Worm (Caenorhabditis elegans) whole organism, young adult: ENCODE results near the gene C04E6.8.

ENCODE experiments used
- C06A6.2 ChIP-seq: fragments of 200-800 bp; sonication (Bioruptor generic); conservative IDR thresholded peaks from 2 replicates; pipeline ENCODE4 v1.3.6; 2022; ENCODE audit warnings: missing genetic modification characterization, missing compliant biosample characterization
- F22D6.2 ChIP-seq: sonication (generic microtip); optimal IDR thresholded peaks from 2 replicates; lab custom pipeline; 2016; ENCODE audit warnings: mild to moderate bottlenecking, missing genetic modification characterization, missing compliant biosample characterization
- F37B4.10 ChIP-seq: fragments of 200-800 bp; sonication (Bioruptor generic); IDR thresholded peaks from 2 replicates; pipeline ENCODE4 v1.3.6; 2022; ENCODE audit warnings: missing genetic modification characterization, missing compliant biosample characterization
- F55B11.4 ChIP-seq: sonication (generic microtip); optimal IDR thresholded peaks from 2 replicates; lab custom pipeline; 2016; ENCODE audit warnings: missing compliant biosample characterization, missing genetic modification characterization, borderline replicate concordance; ENCODE audit not compliant: insufficient read depth
- F57A8.1 ChIP-seq: fragments of 200-800 bp; sonication (Bioruptor generic); optimal IDR thresholded peaks from 2 replicates; lab custom pipeline; 2018; ENCODE audit warnings: mild to moderate bottlenecking, missing genetic modification characterization, moderate library complexity, missing compliant biosample characterization
- F57C9.4 ChIP-seq: sonication (generic microtip); optimal IDR thresholded peaks from 2 replicates; lab custom pipeline; 2017; ENCODE audit warnings: mild to moderate bottlenecking, missing genetic modification characterization, missing compliant biosample characterization
- K11D2.4 ChIP-seq: fragments of 200-800 bp; sonication (Bioruptor generic); IDR thresholded peaks from 2 replicates; pipeline ENCODE4 v1.3.6; 2022; ENCODE audit warnings: missing genetic modification reagents, missing genetic modification characterization, missing compliant biosample characterization
- T07F8.4 ChIP-seq: sonication (generic microtip); optimal IDR thresholded peaks from 2 replicates; lab custom pipeline; 2016; ENCODE audit warnings: mild to moderate bottlenecking, missing genetic modification characterization, moderate library complexity, missing compliant biosample characterization
- Y53F4B.3 ChIP-seq: fragments of 200-800 bp; sonication (Bioruptor generic); IDR thresholded peaks from 2 replicates; pipeline ENCODE4 v1.3.6; 2022; ENCODE audit warnings: missing genetic modification reagents, missing genetic modification characterization, missing compliant biosample characterization
- Y53G8AR.9 ChIP-seq: fragments of 200-800 bp; sonication (Bioruptor generic); conservative IDR thresholded peaks from 2 replicates; pipeline ENCODE4 v1.3.6; 2022; ENCODE audit warnings: missing genetic modification reagents, missing genetic modification characterization, missing compliant biosample characterization
- Y79H2A.3 ChIP-seq: fragments of 200-800 bp; sonication (Bioruptor generic); conservative IDR thresholded peaks from 2 replicates; pipeline ENCODE4 v1.3.6; 2022; ENCODE audit warnings: missing genetic modification reagents, missing genetic modification characterization, missing compliant biosample characterization
- ama-1 ChIP-seq, 3 experiments: fragments of 150-350 bp in 1 of 3; sonication (generic microtip) in 2 of 3; optimal IDR thresholded peaks; 2 replicates each; lab custom pipeline; 2014 to 2018; ENCODE audit warnings: missing biosample characterization in 2 of 3, missing genetic modification characterization in 2 of 3, missing genetic modification reagents in 2 of 3
- aptf-2 ChIP-seq: fragments of 200-800 bp; sonication (Bioruptor generic); conservative IDR thresholded peaks from 2 replicates; pipeline ENCODE4 v1.3.6; 2022; ENCODE audit warnings: missing genetic modification reagents, missing genetic modification characterization, missing compliant biosample characterization
- atf-7 ChIP-seq: sonication (generic microtip); optimal IDR thresholded peaks from 2 replicates; lab custom pipeline; 2017; ENCODE audit warnings: mild to moderate bottlenecking, missing genetic modification characterization, missing compliant biosample characterization
- attf-5 ChIP-seq: fragments of 200-800 bp; sonication (Bioruptor generic); optimal IDR thresholded peaks from 2 replicates; lab custom pipeline; 2018; ENCODE audit warnings: mild to moderate bottlenecking, missing genetic modification characterization, missing compliant biosample characterization
- attf-6 ChIP-seq: fragments of 200-800 bp; sonication (Bioruptor generic); IDR thresholded peaks from 2 replicates; pipeline ENCODE4 v1.3.6; 2022; ENCODE audit warnings: missing genetic modification reagents, missing genetic modification characterization, missing compliant biosample characterization
- bed-1 ChIP-seq: fragments of 200-800 bp; sonication (Bioruptor generic); IDR thresholded peaks from 2 replicates; pipeline ENCODE4 v1.3.6; 2022; ENCODE audit warnings: missing genetic modification reagents, missing genetic modification characterization, missing compliant biosample characterization
- ceh-40 ChIP-seq: fragments of 200-800 bp; sonication (Bioruptor generic); IDR thresholded peaks from 2 replicates; pipeline ENCODE4 v1.3.6; 2022; ENCODE audit warnings: missing genetic modification characterization, missing compliant biosample characterization
- die-1 ChIP-seq: sonication (generic microtip); optimal IDR thresholded peaks from 2 replicates; lab custom pipeline; 2016; ENCODE audit warnings: missing genotype, mild to moderate bottlenecking, missing genetic modification characterization, missing compliant biosample characterization
- egrh-3 ChIP-seq: fragments of 200-800 bp; sonication (Bioruptor generic); IDR thresholded peaks from 2 replicates; pipeline ENCODE4 v1.3.6; 2022; ENCODE audit warnings: missing genetic modification reagents, missing genetic modification characterization, missing compliant biosample characterization
- fkh-3 ChIP-seq: sonication (generic microtip); optimal IDR thresholded peaks from 2 replicates; lab custom pipeline; 2016; ENCODE audit warnings: mild to moderate bottlenecking, missing genetic modification characterization, missing compliant biosample characterization
- him-1 ChIP-seq: sonication (generic microtip); optimal IDR thresholded peaks from 2 replicates; lab custom pipeline; 2016; ENCODE audit warnings: missing genotype, missing genetic modification reagents, missing genetic modification characterization, missing compliant biosample characterization
- lag-1 ChIP-seq: fragments of 200-800 bp; sonication (Bioruptor generic); IDR thresholded peaks from 2 replicates; pipeline ENCODE4 v1.3.6; 2022; ENCODE audit warnings: missing genetic modification reagents, missing genetic modification characterization, missing compliant biosample characterization
- lin-54 ChIP-seq: fragments of 200-800 bp; sonication (Bioruptor generic); optimal IDR thresholded peaks from 2 replicates; lab custom pipeline; 2018; ENCODE audit warnings: mild to moderate bottlenecking, missing genetic modification characterization, missing compliant biosample characterization
- lir-1 ChIP-seq: fragments of 200-800 bp; sonication (Bioruptor generic); conservative IDR thresholded peaks from 2 replicates; pipeline ENCODE4 v1.3.6; 2022; ENCODE audit warnings: missing genetic modification reagents, missing genetic modification characterization, missing compliant biosample characterization
- lsy-27 ChIP-seq: sonication (generic microtip); optimal IDR thresholded peaks from 2 replicates; lab custom pipeline; 2017; ENCODE audit warnings: missing genetic modification characterization, mild to moderate bottlenecking, missing compliant biosample characterization, antibody characterized with exemption, missing genotype, borderline replicate concordance; ENCODE audit not compliant: insufficient read depth
- madf-10 ChIP-seq: sonication (generic microtip); optimal IDR thresholded peaks from 2 replicates; lab custom pipeline; 2016; ENCODE audit warnings: mild to moderate bottlenecking, missing genetic modification characterization, missing compliant biosample characterization
- mcd-1 ChIP-seq: fragments of 200-800 bp; sonication (Bioruptor generic); IDR thresholded peaks from 2 replicates; pipeline ENCODE4 v1.3.6; 2022; ENCODE audit warnings: missing genetic modification reagents, missing genetic modification characterization, missing compliant biosample characterization
- mel-28 ChIP-seq: sonication (generic microtip); optimal IDR thresholded peaks from 2 replicates; lab custom pipeline; 2016; ENCODE audit warnings: borderline replicate concordance, mild to moderate bottlenecking, missing genetic modification characterization, missing compliant biosample characterization
- nfya-2 ChIP-seq: fragments of 200-800 bp; sonication (Bioruptor generic); IDR thresholded peaks from 2 replicates; pipeline ENCODE4 v1.3.6; 2022; ENCODE audit warnings: missing genetic modification reagents, missing genetic modification characterization, missing compliant biosample characterization
- nhr-80 ChIP-seq: sonication (generic microtip); optimal IDR thresholded peaks from 2 replicates; lab custom pipeline; 2016; ENCODE audit warnings: missing genetic modification characterization, missing compliant biosample characterization
- nhr-90 ChIP-seq: sonication (generic microtip); optimal IDR thresholded peaks from 2 replicates; lab custom pipeline; 2016; ENCODE audit warnings: missing genotype, mild to moderate bottlenecking, missing genetic modification characterization, missing compliant biosample characterization
- pha-4 ChIP-seq: fragments of 150-350 bp; sonication (generic microtip); optimal IDR thresholded peaks from 2 replicates; lab custom pipeline; 2014; ENCODE audit warnings: missing biosample characterization, missing genetic modification reagents, missing genetic modification characterization
- repo-1 ChIP-seq: sonication (generic microtip); optimal IDR thresholded peaks from 2 replicates; lab custom pipeline; 2017; ENCODE audit warnings: mild to moderate bottlenecking, missing genetic modification characterization, missing compliant biosample characterization
- rpc-1 ChIP-seq, 2 experiments: fragments of 150-350 bp in 1 of 2; sonication (generic microtip) in 1 of 2; optimal IDR thresholded peaks; 2 replicates each; lab custom pipeline; 2014 to 2018; ENCODE audit warnings: missing biosample characterization in 1 of 2, missing genetic modification characterization in 1 of 2, missing genetic modification reagents in 1 of 2, missing genotype in 1 of 2
- sdz-38 ChIP-seq: sonication (generic microtip); optimal IDR thresholded peaks from 2 replicates; lab custom pipeline; 2016; ENCODE audit warnings: missing genotype, missing genetic modification characterization, missing compliant biosample characterization
- snpc-1.3 ChIP-seq: sonication (generic microtip); optimal IDR thresholded peaks from 2 replicates; lab custom pipeline; 2017; ENCODE audit warnings: missing genetic modification characterization, mild to moderate bottlenecking, missing compliant biosample characterization, antibody characterized with exemption, moderate library complexity, missing genotype, missing genetic modification reagents; ENCODE audit not compliant: insufficient read depth
- snpc-4 ChIP-seq, 5 experiments: fragments of 150-350 bp in 1 of 5; sonication (generic microtip) in 4 of 5; optimal IDR thresholded peaks; 2 replicates each; lab custom pipeline; 2014 to 2018; ENCODE audit warnings: missing genetic modification characterization in 5 of 5, missing biosample characterization in 3 of 5, antibody characterized with exemption in 2 of 5, mild to moderate bottlenecking in 2 of 5, missing compliant biosample characterization in 2 of 5, missing genotype in 2 of 5, moderate library complexity in 2 of 5, missing genetic modification reagents in 1 of 5
- somi-1 ChIP-seq: fragments of 200-800 bp; sonication (Bioruptor generic); optimal IDR thresholded peaks from 2 replicates; lab custom pipeline; 2018; ENCODE audit warnings: mild to moderate bottlenecking, missing genetic modification characterization, missing compliant biosample characterization
- tbp1 ChIP-seq: fragments of 200-800 bp; sonication (Bioruptor generic); optimal IDR thresholded peaks from 2 replicates; lab custom pipeline; 2018; ENCODE audit warnings: mild to moderate bottlenecking, missing genetic modification characterization, missing compliant biosample characterization
- tbx-9 ChIP-seq: sonication (generic microtip); optimal IDR thresholded peaks from 2 replicates; lab custom pipeline; 2016; ENCODE audit warnings: borderline replicate concordance, missing genetic modification characterization, inconsistent platforms, missing compliant biosample characterization
- zfh-2 ChIP-seq: fragments of 200-800 bp; sonication (Bioruptor generic); conservative IDR thresholded peaks from 2 replicates; pipeline ENCODE4 v1.3.6; 2022; ENCODE audit warnings: missing genetic modification reagents, missing genetic modification characterization, missing compliant biosample characterization
- ztf-22 ChIP-seq: fragments of 200-800 bp; sonication (Bioruptor generic); optimal IDR thresholded peaks from 2 replicates; lab custom pipeline; 2018; ENCODE audit warnings: mild to moderate bottlenecking, missing genetic modification characterization, moderate library complexity, missing compliant biosample characterization
- ztf-26 ChIP-seq: sonication (generic microtip); optimal IDR thresholded peaks from 2 replicates; lab custom pipeline; 2017; ENCODE audit warnings: missing genetic modification characterization, missing compliant biosample characterization
- ztf-3 ChIP-seq: fragments of 200-800 bp; sonication (Bioruptor generic); optimal IDR thresholded peaks from 2 replicates; lab custom pipeline; 2018; ENCODE audit warnings: mild to moderate bottlenecking, missing genetic modification characterization, missing compliant biosample characterization
- ztf-6 ChIP-seq: fragments of 200-800 bp; sonication (Bioruptor generic); IDR thresholded peaks from 2 replicates; pipeline ENCODE4 v1.3.6; 2022; ENCODE audit warnings: missing genetic modification reagents, missing genetic modification characterization, missing compliant biosample characterization

The C04E6.8 gene

ce11 chrV:5835979-5836615, 47.5 kb downstream of the C04E6.8 start (continued):
- TF ChIP-seq nhr-80 (tag; lab: Kevin White, UChicago) (no peak), aptf-2 (GFP tag; lab: Robert Waterston, UW) (no peak), attf-6 (GFP tag; lab: Robert Waterston, UW) (no peak), ama-1 (optimal IDR thresholded peaks at IDR 0.05; lab: Kevin White, UChicago) (no peak), ama-1 (GFP tag; optimal IDR thresholded peaks at IDR 0.05; lab: Kevin White, UChicago) (no peak), lag-1 (GFP tag; lab: Robert Waterston, UW) (no peak), F57A8.1 (no peak), mcd-1 (GFP tag; lab: Robert Waterston, UW) (peak; percentile 47), snpc-4 (GFP tag; optimal IDR thresholded peaks at IDR 0.05; lab: Kevin White, UChicago) (no peak), snpc-4 (tag; optimal IDR thresholded peaks at IDR 0.05; lab: Kevin White, UChicago) (no peak), atf-7 (tag; lab: Kevin White, UChicago) (no peak), F37B4.10 (GFP tag; lab: Robert Waterston, UW) (no peak), ztf-3 (GFP tag; lab: Kevin White, UChicago) (no peak), repo-1 (tag; lab: Kevin White, UChicago) (peak; percentile 65), rpc-1 (optimal IDR thresholded peaks at IDR 0.05; lab: Kevin White, UChicago) (no peak), rpc-1 (tag; optimal IDR thresholded peaks at IDR 0.05; lab: Kevin White, UChicago) (no peak), ztf-6 (GFP tag; lab: Robert Waterston, UW) (no peak), pha-4 (no peak), C06A6.2 (GFP tag; lab: Robert Waterston, UW) (no peak), F57C9.4 (tag; lab: Kevin White, UChicago) (no peak), mel-28 (no peak), tbp1 (GFP tag; lab: Kevin White, UChicago) (no peak), bed-1 (GFP tag; lab: Robert Waterston, UW) (no peak), nfya-2 (GFP tag; lab: Robert Waterston, UW) (no peak), F22D6.2 (peak; percentile 47), him-1 (tag; lab: Kevin White, UChicago) (no peak), tbx-9 (tag; lab: Kevin White, UChicago) (no peak), attf-5 (no peak), nhr-90 (tag; lab: Kevin White, UChicago) (no peak), lir-1 (no peak), lsy-27 (tag; lab: Kevin White, UChicago) (no peak), ztf-22 (GFP tag; lab: Kevin White, UChicago) (no peak), F55B11.4 (no peak), Y53F4B.3 (no peak), sdz-38 (tag; lab: Kevin White, UChicago) (no peak), K11D2.4 (GFP tag; lab: Robert Waterston, UW) (0 out of 2 replicates have a peak, but pooled peaks have one; percentile 15), egrh-3 (GFP tag; lab: Robert Waterston, UW) (peak; percentile 95), zfh-2 (GFP tag; lab: Robert Waterston, UW) (peak; percentile 95), ceh-40 (GFP tag; lab: Robert Waterston, UW) (no peak), ztf-26 (tag; lab: Kevin White, UChicago) (peak; percentile 94), T07F8.4 (tag; lab: Kevin White, UChicago) (no peak), madf-10 (tag; lab: Kevin White, UChicago) (no peak), snpc-1.3 (tag; lab: Kevin White, UChicago) (no peak), die-1 (peak; percentile 4), somi-1 (GFP tag; lab: Kevin White, UChicago) (no peak), fkh-3 (tag; lab: Kevin White, UChicago) (no peak), Y79H2A.3 (GFP tag; lab: Robert Waterston, UW) (no peak), Y53G8AR.9 (peak; percentile 32; the same call in 1 of the 2 replicates), lin-54 (GFP tag; lab: Kevin White, UChicago) (peak; percentile 20)
- TF ChIP-seq, all 124 proteins: peak for 15
